Worm (Caenorhabditis elegans): ENCODE results near the gene F57H12.5.

Gene F57H12.5

DNA sequence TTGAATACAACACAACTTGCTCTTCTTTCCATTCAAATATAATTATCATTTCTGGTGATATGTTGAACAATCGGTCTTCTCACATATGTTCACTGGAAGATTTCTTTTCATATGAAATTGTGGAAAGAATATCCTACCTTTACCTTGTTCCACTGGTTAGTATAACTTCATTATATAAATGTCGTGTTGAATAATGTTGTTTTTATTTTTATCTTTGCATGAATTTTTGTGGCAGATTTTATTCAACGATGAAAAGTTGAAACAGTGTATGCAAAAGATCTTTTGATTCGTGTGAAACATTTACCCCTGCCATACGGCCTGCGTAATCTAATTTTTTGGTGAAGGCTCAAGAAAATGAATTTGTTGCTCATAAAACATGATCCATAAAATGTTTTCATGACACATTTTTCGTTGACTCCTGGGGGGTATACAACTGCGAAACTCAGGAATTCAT lies 5.2 kb upstream of the F57H12.5 start (continued):
- TF ChIP-seq hrde-1 (tag; optimal IDR thresholded peaks at IDR 0.05; ENCODE audit: borderline replicate concordance), result peak; percentile 89
- TF ChIP-seq C06A6.2 (GFP tag; conservative IDR thresholded peaks at IDR 0.05), result no peak
- peak; percentile 28 for TF ChIP-seq tbx-9 (tag; optimal IDR thresholded peaks at IDR 0.05; ENCODE audit: borderline replicate concordance)
- peak; percentile 72 for TF ChIP-seq T26A5.8 (tag; optimal IDR thresholded peaks at IDR 0.05)
- peak; percentile 60 for TF ChIP-seq snpc-1.1 (tag; optimal IDR thresholded peaks at IDR 0.05; ENCODE audit: insufficient read depth)
- TF ChIP-seq xnd-1 (tag; optimal IDR thresholded peaks at IDR 0.05), result peak; percentile 53
- TF ChIP-seq Y95B8A.8 (GFP tag; IDR thresholded peaks at IDR 0.05), result no peak
- no peak for TF ChIP-seq F37B4.10 (GFP tag; IDR thresholded peaks at IDR 0.05)
- peak; percentile 65 for TF ChIP-seq F10E7.11 (tag; optimal IDR thresholded peaks at IDR 0.05)
- peak; percentile 52 for TF ChIP-seq unc-130 (GFP tag; optimal IDR thresholded peaks at IDR 0.05)
- TF ChIP-seq F49E8.2 (tag; optimal IDR thresholded peaks at IDR 0.05; ENCODE audit: insufficient read depth), result peak; percentile 97
- peak; percentile 11 for TF ChIP-seq snpc-4 (GFP tag; optimal IDR thresholded peaks at IDR 0.05)
- peak in 1 of 4 experiments; percentile 47 for TF ChIP-seq snpc-4 (tag; optimal IDR thresholded peaks at IDR 0.05)
- TF ChIP-seq C17E4.6 (GFP tag; IDR thresholded peaks at IDR 0.05), result no peak; the same call in 1 of the 2 replicates
- peak; percentile 76 for TF ChIP-seq F39B2.1 (GFP tag; IDR thresholded peaks at IDR 0.05)
- TF ChIP-seq F57C9.4 (tag; optimal IDR thresholded peaks at IDR 0.05), result peak; percentile 78
- TF ChIP-seq atf-7 (tag; optimal IDR thresholded peaks at IDR 0.05), result peak; percentile 22
- TF ChIP-seq snpc-3.4 (tag; optimal IDR thresholded peaks at IDR 0.05), result peak; percentile 67
- 0 out of 2 replicates have a peak, but pooled peaks have one; percentile 11 for TF ChIP-seq rcor-1 (GFP tag; IDR thresholded peaks at IDR 0.05)
- TF ChIP-seq him-1 (tag; optimal IDR thresholded peaks at IDR 0.05), result peak; percentile 52
- peak in 1 of 2 experiments; percentile 4 for TF ChIP-seq rec-8 (tag; optimal IDR thresholded peaks at IDR 0.05)
- TF ChIP-seq nfyb-1 (GFP tag; IDR thresholded peaks at IDR 0.05), result 0 out of 2 replicates have a peak, but pooled peaks have one; percentile 56
- no peak for TF ChIP-seq lag-1 (GFP tag; IDR thresholded peaks at IDR 0.05)
- TF ChIP-seq hsf-1 (GFP tag; IDR thresholded peaks at IDR 0.05), result peak; percentile 80
- peak; percentile 43 for TF ChIP-seq F33H1.4 (GFP tag; IDR thresholded peaks at IDR 0.05)
- peak; percentile 50 for TF ChIP-seq ceh-79 (tag; optimal IDR thresholded peaks at IDR 0.05)
- peak; percentile 68 for TF ChIP-seq repo-1 (tag; optimal IDR thresholded peaks at IDR 0.05)
- no peak for TF ChIP-seq nhr-179 (tag; optimal IDR thresholded peaks at IDR 0.05)
- TF ChIP-seq tlf-1 (GFP tag; optimal IDR thresholded peaks at IDR 0.05), result peak; percentile 73
- 0 out of 2 replicates have a peak, but pooled peaks have one; percentile 29 for TF ChIP-seq madf-3 (GFP tag; IDR thresholded peaks at IDR 0.05)
- TF ChIP-seq nhr-27 (tag; optimal IDR thresholded peaks at IDR 0.05), result peak; percentile 83
- TF ChIP-seq tbp1 (GFP tag; optimal IDR thresholded peaks at IDR 0.05), result peak; percentile 61
- peak; percentile 20 for TF ChIP-seq T07F8.4 (tag; optimal IDR thresholded peaks at IDR 0.05)
- peak; percentile 86 for TF ChIP-seq Y53G8AR.9 (GFP tag; conservative IDR thresholded peaks at IDR 0.05)
- no peak for TF ChIP-seq die-1 (tag; optimal IDR thresholded peaks at IDR 0.05)
- TF ChIP-seq fkh-3 (tag; optimal IDR thresholded peaks at IDR 0.05), result peak; percentile 88
- no peak for TF ChIP-seq hmg-20 (GFP tag; IDR thresholded peaks at IDR 0.05)
- TF ChIP-seq akir-1 (GFP tag; optimal IDR thresholded peaks at IDR 0.05), result no peak
- no peak for TF ChIP-seq egrh-3 (GFP tag; IDR thresholded peaks at IDR 0.05)
- TF ChIP-seq egl-44 (GFP tag; IDR thresholded peaks at IDR 0.05), result 0 out of 2 replicates have a peak, but pooled peaks have one; percentile 28
- peak; percentile 59; the same call in 1 of the 2 replicates for TF ChIP-seq ceh-100 (GFP tag; IDR thresholded peaks at IDR 0.05)
- TF ChIP-seq mcd-1 (GFP tag; IDR thresholded peaks at IDR 0.05), result no peak
- peak; percentile 76 for TF ChIP-seq madf-6 (GFP tag; IDR thresholded peaks at IDR 0.05)
- TF ChIP-seq B0336.3 (GFP tag; IDR thresholded peaks at IDR 0.05), result peak; percentile 94
- TF ChIP-seq ceh-40 (GFP tag; IDR thresholded peaks at IDR 0.05), result 0 out of 2 replicates have a peak, but pooled peaks have one; percentile 33
- peak; percentile 45 for TF ChIP-seq lin-54 (GFP tag; optimal IDR thresholded peaks at IDR 0.05)
- peak; percentile 24; the same call in 1 of the 2 replicates for TF ChIP-seq pbrm-1 (GFP tag; IDR thresholded peaks at IDR 0.05)
